Worm (Caenorhabditis elegans) whole organism, L2 larva: Measurements from ENCODE around the gene snx-17.

ENCODE experiments used
- mbf-1 ChIP-seq: sonication (generic microtip); optimal IDR thresholded peaks from 2 replicates; lab custom pipeline; 2017; ENCODE audit warnings: missing biosample characterization, missing genetic modification characterization
- nhr-12 ChIP-seq: fragments of 150-350 bp; optimal IDR thresholded peaks from 2 replicates; lab custom pipeline; 2014; ENCODE audit warnings: missing biosample characterization, missing genetic modification characterization
- snpc-4 ChIP-seq: fragments of 150-350 bp; optimal IDR thresholded peaks from 2 replicates; lab custom pipeline; 2014; ENCODE audit warnings: missing biosample characterization, missing genetic modification characterization
- unc-39 ChIP-seq: fragments of 150-350 bp; optimal IDR thresholded peaks from 2 replicates; lab custom pipeline; 2014; ENCODE audit warnings: missing biosample characterization, missing genetic modification characterization

ce11 chrX:13088539-13088938, 33.6 kb downstream of the snx-17 start:
- no peak for TF ChIP-seq unc-39 (tag; lab: Kevin White, UChicago)
- no peak for TF ChIP-seq nhr-12 (tag; lab: Kevin White, UChicago)
- no peak for TF ChIP-seq snpc-4 (tag; lab: Kevin White, UChicago)
- TF ChIP-seq mbf-1 (tag; lab: Kevin White, UChicago), result no peak
